Worm (Caenorhabditis elegans) whole organism, late embryonic: Measurements from ENCODE around the gene F13H10.5.
"Not testable (repeated sequence)": the region's sequence is repeated elsewhere in the genome, so short reads cannot be mapped to it uniquely, and the experiment has no call there.

Source experiments
- C38D4.7 ChIP-seq: fragments of 200-800 bp; sonication (Bioruptor generic); optimal IDR thresholded peaks from 2 replicates; lab custom pipeline; 2018; ENCODE audit warnings: mild to moderate bottlenecking, missing genetic modification characterization, moderate library complexity, missing compliant biosample characterization
- T23F11.4 ChIP-seq: fragments of 200-800 bp; sonication (Bioruptor generic); optimal IDR thresholded peaks from 2 replicates; lab custom pipeline; 2018; ENCODE audit warnings: mild to moderate bottlenecking, missing genetic modification characterization, missing compliant biosample characterization
- Y22D7AL.16 ChIP-seq: sonication (generic microtip); optimal IDR thresholded peaks from 2 replicates; lab custom pipeline; 2016; ENCODE audit warnings: missing genetic modification characterization, missing compliant biosample characterization
- ceh-14 ChIP-seq: sonication (generic microtip); optimal IDR thresholded peaks from 2 replicates; lab custom pipeline; 2016; ENCODE audit warnings: missing genotype, missing genetic modification characterization, missing compliant biosample characterization
- ceh-18 ChIP-seq: sonication (generic microtip); optimal IDR thresholded peaks from 2 replicates; lab custom pipeline; 2016; ENCODE audit warnings: missing genetic modification characterization, missing compliant biosample characterization
- ceh-19 ChIP-seq: fragments of 200-800 bp; sonication (Bioruptor generic); optimal IDR thresholded peaks from 2 replicates; lab custom pipeline; 2018; ENCODE audit warnings: mild to moderate bottlenecking, missing genetic modification characterization, missing compliant biosample characterization
- ceh-2 ChIP-seq: sonication (generic microtip); optimal IDR thresholded peaks from 2 replicates; lab custom pipeline; 2016; ENCODE audit warnings: missing genotype, missing genetic modification characterization, missing compliant biosample characterization
- ceh-22 ChIP-seq: sonication (generic microtip); optimal IDR thresholded peaks from 2 replicates; lab custom pipeline; 2017; ENCODE audit warnings: missing biosample characterization, missing genetic modification characterization
- ceh-24 ChIP-seq: sonication (generic microtip); optimal IDR thresholded peaks from 2 replicates; lab custom pipeline; 2016; ENCODE audit warnings: mild to moderate bottlenecking, missing genetic modification characterization, missing compliant biosample characterization
- ceh-30 ChIP-seq: fragments of 150-350 bp; optimal IDR thresholded peaks from 2 replicates; lab custom pipeline; 2014; ENCODE audit warnings: missing biosample characterization, missing genetic modification characterization
- ceh-34 ChIP-seq: sonication (generic microtip); optimal IDR thresholded peaks from 2 replicates; lab custom pipeline; 2016; ENCODE audit warnings: mild to moderate bottlenecking, missing genetic modification characterization, missing compliant biosample characterization
- ceh-45 ChIP-seq: fragments of 200-800 bp; sonication (Bioruptor generic); IDR thresholded peaks from 2 replicates; pipeline ENCODE4 v1.3.6; 2022; ENCODE audit warnings: missing genetic modification reagents, missing genetic modification characterization, missing compliant biosample characterization
- ceh-9 ChIP-seq: sonication (generic microtip); optimal IDR thresholded peaks from 2 replicates; lab custom pipeline; 2016; ENCODE audit warnings: mild to moderate bottlenecking, missing genetic modification characterization, inconsistent platforms, missing compliant biosample characterization
- dve-1 ChIP-seq: sonication (generic microtip); optimal IDR thresholded peaks from 2 replicates; lab custom pipeline; 2017; ENCODE audit warnings: antibody characterized with exemption, mild to moderate bottlenecking, missing genetic modification characterization, missing compliant biosample characterization
- elt-4 ChIP-seq: sonication (generic microtip); optimal IDR thresholded peaks from 2 replicates; lab custom pipeline; 2016; ENCODE audit warnings: missing genetic modification characterization, missing compliant biosample characterization
- fax-1 ChIP-seq: sonication (generic microtip); optimal IDR thresholded peaks from 2 replicates; lab custom pipeline; 2016; ENCODE audit warnings: missing genotype, missing genetic modification characterization, missing compliant biosample characterization
- fkh-6 ChIP-seq: sonication (generic microtip); optimal IDR thresholded peaks from 2 replicates; lab custom pipeline; 2016; ENCODE audit warnings: missing genetic modification characterization, missing compliant biosample characterization
- hlh-6 ChIP-seq: sonication (generic microtip); optimal IDR thresholded peaks from 2 replicates; lab custom pipeline; 2016; ENCODE audit warnings: missing genotype, missing genetic modification characterization, missing compliant biosample characterization
- madf-2 ChIP-seq: sonication (generic microtip); optimal IDR thresholded peaks from 2 replicates; lab custom pipeline; 2017; ENCODE audit warnings: missing genetic modification characterization, missing compliant biosample characterization
- mec-3 ChIP-seq: sonication (generic microtip); optimal IDR thresholded peaks from 2 replicates; lab custom pipeline; 2016; ENCODE audit warnings: borderline replicate concordance, missing genetic modification characterization, missing compliant biosample characterization
- nhr-232 ChIP-seq: sonication (generic microtip); optimal IDR thresholded peaks from 2 replicates; lab custom pipeline; 2016; ENCODE audit warnings: missing genetic modification characterization, missing compliant biosample characterization
- pat-9 ChIP-seq: fragments of 200-800 bp; sonication (Bioruptor generic); optimal IDR thresholded peaks from 2 replicates; lab custom pipeline; 2018; ENCODE audit warnings: mild to moderate bottlenecking, missing genetic modification characterization, moderate library complexity, missing compliant biosample characterization
- pax-1 ChIP-seq: fragments of 150-350 bp; optimal IDR thresholded peaks from 2 replicates; lab custom pipeline; 2014; ENCODE audit warnings: missing biosample characterization, missing genetic modification characterization
- pros-1 ChIP-seq: fragments of 150-350 bp; optimal IDR thresholded peaks from 2 replicates; lab custom pipeline; 2014; ENCODE audit warnings: missing biosample characterization, missing genetic modification reagents, missing genetic modification characterization
- rnt-1 ChIP-seq: sonication (generic microtip); optimal IDR thresholded peaks from 2 replicates; lab custom pipeline; 2016; ENCODE audit warnings: missing genetic modification characterization, missing compliant biosample characterization
- tbx-2 ChIP-seq: sonication (generic microtip); optimal IDR thresholded peaks from 2 replicates; lab custom pipeline; 2016; ENCODE audit warnings: missing genetic modification characterization, missing compliant biosample characterization
- ttx-3 ChIP-seq: sonication (generic microtip); optimal IDR thresholded peaks from 2 replicates; lab custom pipeline; 2016; ENCODE audit warnings: missing genetic modification reagents, missing genetic modification characterization, missing compliant biosample characterization
- unc-3 ChIP-seq, 2 experiments: fragments of 200-800 bp in 1 of 2; sonication (Bioruptor generic) in 1 of 2; sonication (generic microtip) in 1 of 2; conservative IDR thresholded peaks in 1 of 2; optimal IDR thresholded peaks in 1 of 2; 2 replicates each; pipeline versions ENCODE4 v1.3.6 to Lab custom; 2016 to 2022; ENCODE audit warnings: missing compliant biosample characterization in 2 of 2, missing genetic modification characterization in 2 of 2, missing genetic modification reagents in 1 of 2
- unc-55 ChIP-seq: sonication (generic microtip); optimal IDR thresholded peaks from 2 replicates; lab custom pipeline; 2017; ENCODE audit warnings: missing biosample characterization, missing genetic modification reagents, missing genetic modification characterization
- zip-5 ChIP-seq: sonication (generic microtip); optimal IDR thresholded peaks from 2 replicates; lab custom pipeline; 2016; ENCODE audit warnings: missing genetic modification characterization, missing compliant biosample characterization
- ztf-16 ChIP-seq: sonication (generic microtip); optimal IDR thresholded peaks from 2 replicates; lab custom pipeline; 2017; ENCODE audit warnings: missing genetic modification characterization, missing compliant biosample characterization

The F13H10.5 gene

ce11 chrIV:10954955-10955354, 35.8 kb upstream of the F13H10.5 start, which contains the start of gene Y69E1A.4:
Gene Y69E1A.4, plus strand, starts transcription at chrIV:10955255.
- TF ChIP-seq hlh-6 (tag; lab: Kevin White, UChicago); ceh-14 (tag; lab: Kevin White, UChicago); mec-3: not testable (repeated sequence)
- TF ChIP-seq, all 69 proteins: peak for 0; not testable (repeated sequence) for 69

- TF ChIP-seq unc-55 (GFP tag; lab: Kevin White, UChicago) (peak; percentile 14), ztf-16 (no peak), tbx-2 (tag; lab: Kevin White, UChicago) (peak; percentile 22), ceh-30 (tag; lab: Kevin White, UChicago) (no peak)
- TF ChIP-seq, all 69 proteins: peak for 2
Observed at ce11 chrIV:10957583-10958229, 33.1 kb upstream of the F13H10.5 start, which contains the start of gene Y69E1A.5. Gene Y69E1A.5, minus strand, starts transcription at chrIV:10957655.

ce11 chrIV:10958230-10958588, 32.6 kb upstream of the F13H10.5 start, which contains the start of gene sri-19:
Gene sri-19, plus strand, starts transcription at chrIV:10958372.
- TF ChIP-seq nhr-232 (tag; lab: Kevin White, UChicago) (no peak), ceh-2 (tag; lab: Kevin White, UChicago) (no peak), ceh-34 (tag; lab: Kevin White, UChicago) (no peak)
- TF ChIP-seq, all 69 proteins: peak for 0

ce11 chrIV:10964688-10965087, 26.1 kb upstream of the F13H10.5 start:
- TF ChIP-seq rnt-1 (tag; lab: Kevin White, UChicago) = no peak
- TF ChIP-seq C38D4.7 = no peak
- no peak for TF ChIP-seq pat-9 (tag; lab: Kevin White, UChicago)
- no peak for TF ChIP-seq ceh-34 (tag; lab: Kevin White, UChicago)
- TF ChIP-seq Y22D7AL.16 (tag; lab: Kevin White, UChicago) = no peak
- TF ChIP-seq ceh-18 (tag; lab: Kevin White, UChicago) = no peak
- no peak for TF ChIP-seq pax-1 (tag; lab: Kevin White, UChicago)
- no peak for TF ChIP-seq fkh-6 (tag; lab: Kevin White, UChicago)
- TF ChIP-seq zip-5 (tag; lab: Kevin White, UChicago) = no peak
- TF ChIP-seq ceh-9 (tag; lab: Kevin White, UChicago) = no peak
- TF ChIP-seq dve-1 (tag; lab: Kevin White, UChicago) = no peak
- TF ChIP-seq fax-1 = no peak
- TF ChIP-seq ceh-22 (tag; lab: Kevin White, UChicago) = no peak
- no peak for TF ChIP-seq nhr-232 (tag; lab: Kevin White, UChicago)
- no peak for TF ChIP-seq ceh-45 (GFP tag; lab: Robert Waterston, UW)
- TF ChIP-seq unc-3 (GFP tag; conservative IDR thresholded peaks at IDR 0.05; lab: Robert Waterston, UW) = no peak
- no peak for TF ChIP-seq unc-3 (tag; optimal IDR thresholded peaks at IDR 0.05; lab: Kevin White, UChicago)
- no peak for TF ChIP-seq pros-1 (tag; lab: Kevin White, UChicago)
- TF ChIP-seq ceh-24 (tag; lab: Kevin White, UChicago) = no peak
- no peak for TF ChIP-seq elt-4
- TF ChIP-seq madf-2 (tag; lab: Kevin White, UChicago) = no peak

- TF ChIP-seq ttx-3 (tag; lab: Kevin White, UChicago) (no peak), pros-1 (tag; lab: Kevin White, UChicago) (no peak), ceh-19 (no peak), T23F11.4 (GFP tag; lab: Kevin White, UChicago) (no peak)
Observed at ce11 chrIV:10966359-10966758, 24.4 kb upstream of the F13H10.5 start, which contains the start of the genes aqp-3 and Y69E1A.8. Gene aqp-3, minus strand, starts transcription at chrIV:10966459. Gene Y69E1A.8, plus strand, starts transcription at chrIV:10966604.
